Fruit fly (Drosophila melanogaster) whole organism, prepupa: ENCODE data around the gene Plc21C.

Source experiments
- CG15336 ChIP-seq: fragments of 200-800 bp; sonication (Bioruptor generic); IDR thresholded peaks from 2 replicates; pipeline ENCODE4 v1.3.6; 2022; ENCODE audit warnings: missing biosample characterization, missing genetic modification characterization
- CG1621 ChIP-seq: fragments of 200-800 bp; sonication (Bioruptor generic); optimal IDR thresholded peaks from 3 replicates; lab custom pipeline; 2018; ENCODE audit warnings: missing biosample characterization, mild to moderate bottlenecking, missing genetic modification characterization
- CG31627 ChIP-seq: fragments of 200-800 bp; sonication (Bioruptor generic); optimal IDR thresholded peaks from 3 replicates; lab custom pipeline; 2016; ENCODE audit warnings: missing biosample characterization, missing genetic modification characterization
- CG6276 ChIP-seq: fragments of 200-800 bp; sonication (Bioruptor generic); optimal IDR thresholded peaks from 2 replicates; lab custom pipeline; 2017; ENCODE audit warnings: missing biosample characterization, mild to moderate bottlenecking, missing genetic modification characterization
- CG6792 ChIP-seq: fragments of 200-800 bp; sonication (Bioruptor generic); optimal IDR thresholded peaks from 3 replicates; lab custom pipeline; 2016; ENCODE audit warnings: missing biosample characterization, missing genetic modification characterization
- Gug ChIP-seq: fragments of 200-800 bp; sonication (Bioruptor generic); IDR thresholded peaks from 2 replicates; pipeline ENCODE4 v1.3.6; 2022; ENCODE audit warnings: missing biosample characterization, missing genetic modification characterization
- Hr4 ChIP-seq: fragments of 200-800 bp; sonication (Bioruptor generic); optimal IDR thresholded peaks from 3 replicates; lab custom pipeline; 2016; ENCODE audit warnings: missing biosample characterization, missing genetic modification characterization
- achi ChIP-seq: fragments of 200-800 bp; sonication (Bioruptor generic); optimal IDR thresholded peaks from 3 replicates; lab custom pipeline; 2016; ENCODE audit warnings: missing biosample characterization, missing genetic modification characterization
- vri ChIP-seq: fragments of 200-800 bp; sonication (Bioruptor generic); optimal IDR thresholded peaks from 3 replicates; lab custom pipeline; 2016; ENCODE audit warnings: missing biosample characterization, mild to moderate bottlenecking, missing genetic modification characterization

DNA sequence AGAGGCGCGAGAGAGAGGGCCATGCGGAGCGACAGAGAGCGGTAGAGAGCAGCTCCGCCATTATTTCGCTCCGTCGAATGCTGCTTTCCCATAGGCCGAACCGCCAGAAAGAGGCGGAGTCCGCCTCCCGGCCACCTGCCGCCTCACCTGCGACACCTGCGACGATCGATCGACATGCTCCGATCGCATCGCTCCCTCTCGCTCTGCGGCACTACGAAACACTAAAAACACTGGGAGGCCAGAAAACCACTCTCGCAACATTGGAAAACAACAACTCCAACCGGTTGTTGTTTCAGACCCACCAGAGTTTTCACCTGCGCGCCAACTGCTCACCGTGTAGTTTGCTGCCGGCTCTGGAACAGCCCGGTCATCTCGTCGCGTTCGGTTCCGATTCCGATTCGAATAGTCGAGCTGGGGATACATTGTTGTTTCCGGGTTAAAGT, 72.1 kb downstream of the Plc21C start, which contains the start of gene al:
- TF ChIP-seq CG6276 (GFP tag; lab: Kevin White, UChicago), result no peak
- TF ChIP-seq CG6792 (GFP tag; lab: Kevin White, UChicago), result no peak
- TF ChIP-seq CG31627 (GFP tag; lab: Kevin White, UChicago), result no peak
- no peak for TF ChIP-seq Hr4 (GFP tag; lab: Kevin White, UChicago)
- peak; percentile 4 for TF ChIP-seq CG1621 (tag; lab: Kevin White, UChicago)
- TF ChIP-seq vri (GFP tag; lab: Kevin White, UChicago), result no peak
- no peak for TF ChIP-seq achi (GFP tag; lab: Kevin White, UChicago)
- no peak for TF ChIP-seq Gug (GFP tag; lab: Robert Waterston, UW)
- no peak for TF ChIP-seq CG15336
